Fruit fly (Drosophila melanogaster): ENCODE results near the gene Etfb.
A peak's percentile ranks its signal among the peaks of the same experiment; 100 is the strongest.

The Etfb gene

dm6 chr3R:29778139-29778984 is 24.4 kb downstream of the Etfb start:
- TF ChIP-seq CG8478 (optimal IDR thresholded peaks at IDR 0.05): no peak
- no peak for TF ChIP-seq CTCF (optimal IDR thresholded peaks at IDR 0.05)

dm6 chr3R:29777213-29777612 is 25.5 kb downstream of the Etfb start:
- no peak for TF ChIP-seq CTCF (optimal IDR thresholded peaks at IDR 0.05)
- TF ChIP-seq CG8478 (optimal IDR thresholded peaks at IDR 0.05): peak; percentile 64

- TF ChIP-seq CG8478 (optimal IDR thresholded peaks at IDR 0.05) (peak; percentile 35), CTCF (optimal IDR thresholded peaks at IDR 0.05) (no peak)
These were observed 26.7 kb downstream of the Etfb start for dm6 chr3R:29775755-29776686.

- peak in 1 of 2 experiments; percentile 8 for TF ChIP-seq CTCF (optimal IDR thresholded peaks at IDR 0.05)
- TF ChIP-seq CG8478 (optimal IDR thresholded peaks at IDR 0.05): peak; percentile 8
These were observed 28.2 kb downstream of the Etfb start for dm6 chr3R:29774360-29775193.

dm6 chr3R:29773833-29774324 is 28.9 kb downstream of the Etfb start:
- TF ChIP-seq CG8478 (optimal IDR thresholded peaks at IDR 0.05) (no peak), CTCF (optimal IDR thresholded peaks at IDR 0.05) (no peak)

- TF ChIP-seq CG8478 (optimal IDR thresholded peaks at IDR 0.05): peak; percentile 88
- TF ChIP-seq CTCF (optimal IDR thresholded peaks at IDR 0.05): peak in 1 of 2 experiments; percentile 2
These were observed 29.9 kb downstream of the Etfb start for dm6 chr3R:29772795-29773331.

dm6 chr3R:29772090-29772794 is 30.5 kb downstream of the Etfb start:
- TF ChIP-seq CG8478 (optimal IDR thresholded peaks at IDR 0.05): no peak
- TF ChIP-seq CTCF (optimal IDR thresholded peaks at IDR 0.05): no peak

- TF ChIP-seq CTCF (optimal IDR thresholded peaks at IDR 0.05) (no peak), CG8478 (optimal IDR thresholded peaks at IDR 0.05) (peak; percentile 22)
These were observed 31.1 kb downstream of the Etfb start for dm6 chr3R:29771645-29772089.

dm6 chr3R:29770930-29771329 is 31.8 kb downstream of the Etfb start:
- no peak for TF ChIP-seq CG8478 (optimal IDR thresholded peaks at IDR 0.05)
- TF ChIP-seq CTCF (optimal IDR thresholded peaks at IDR 0.05): no peak

dm6 chr3R:29767236-29767635 is 35.5 kb downstream of the Etfb start:
- no peak for TF ChIP-seq CG8478 (optimal IDR thresholded peaks at IDR 0.05)
- TF ChIP-seq CTCF (optimal IDR thresholded peaks at IDR 0.05): no peak

- TF ChIP-seq CG8478 (optimal IDR thresholded peaks at IDR 0.05) (no peak), CTCF (optimal IDR thresholded peaks at IDR 0.05) (no peak)
These were observed 37.3 kb downstream of the Etfb start, which contains the start of gene kay for dm6 chr3R:29765267-29766095. TSS of gene kay (plus strand) at chr3R:29765995.

dm6 chr3R:29764249-29765042 is 38.3 kb downstream of the Etfb start:
- TF ChIP-seq CG8478 (optimal IDR thresholded peaks at IDR 0.05): no peak
- no peak for TF ChIP-seq CTCF (optimal IDR thresholded peaks at IDR 0.05)
